Worm (Caenorhabditis elegans) whole organism, L1 larva: ENCODE results near the gene F58E6.6.
A peak's percentile ranks its signal among the peaks of the same experiment; 100 is the strongest.

Experiments
- C16A3.4 ChIP-seq: fragments of 150-350 bp; optimal IDR thresholded peaks from 2 replicates; lab custom pipeline; 2014; ENCODE audit warnings: missing biosample characterization, missing genetic modification characterization
- C34B4.2 ChIP-seq: sonication (generic microtip); optimal IDR thresholded peaks from 2 replicates; lab custom pipeline; 2017; ENCODE audit warnings: mild to moderate bottlenecking, missing genetic modification characterization, missing compliant biosample characterization
- aha-1 ChIP-seq: fragments of 150-350 bp; optimal IDR thresholded peaks from 2 replicates; lab custom pipeline; 2014; ENCODE audit warnings: missing biosample characterization, missing genetic modification characterization
- blmp-1 ChIP-seq: fragments of 150-350 bp; optimal IDR thresholded peaks from 2 replicates; lab custom pipeline; 2014; ENCODE audit warnings: missing biosample characterization, missing genetic modification characterization
- ceh-8 ChIP-seq: fragments of 200-800 bp; sonication (Bioruptor generic); optimal IDR thresholded peaks from 2 replicates; lab custom pipeline; 2018; ENCODE audit warnings: mild to moderate bottlenecking, missing genetic modification characterization, moderate library complexity, missing compliant biosample characterization
- ceh-82 ChIP-seq, 3 experiments: fragments of 150-350 bp in 1 of 3; sonication (generic microtip) in 2 of 3; optimal IDR thresholded peaks; 2 replicates each; lab custom pipeline; 2014 to 2017; ENCODE audit warnings: missing biosample characterization in 3 of 3, missing genetic modification characterization in 3 of 3
- ces-1 ChIP-seq: fragments of 150-350 bp; optimal IDR thresholded peaks from 2 replicates; lab custom pipeline; 2014; ENCODE audit warnings: missing biosample characterization, missing genetic modification reagents, missing genetic modification characterization
- dsc-1 ChIP-seq: sonication (generic microtip); optimal IDR thresholded peaks from 2 replicates; lab custom pipeline; 2016; ENCODE audit warnings: mild to moderate bottlenecking, missing genetic modification characterization, missing compliant biosample characterization
- efl-3 ChIP-seq: fragments of 200-800 bp; sonication (Bioruptor generic); optimal IDR thresholded peaks from 2 replicates; lab custom pipeline; 2018; ENCODE audit warnings: mild to moderate bottlenecking, missing genetic modification characterization, missing compliant biosample characterization
- elt-2 ChIP-seq: sonication (generic microtip); optimal IDR thresholded peaks from 2 replicates; lab custom pipeline; 2016; ENCODE audit warnings: missing genetic modification characterization, mild to moderate bottlenecking, inconsistent platforms, missing compliant biosample characterization, missing genetic modification reagents
- elt-3 ChIP-seq, 6 experiments: fragments of 150-350 bp in 1 of 6; sonication (generic microtip); optimal IDR thresholded peaks; 2 replicates each; lab custom pipeline; 2017 to 2018; ENCODE audit warnings: missing biosample characterization in 6 of 6, missing genetic modification characterization in 6 of 6, inconsistent platforms in 1 of 6
- ets-5 ChIP-seq: fragments of 200-800 bp; sonication (Bioruptor generic); IDR thresholded peaks from 2 replicates; pipeline ENCODE4 v1.3.6; 2022; ENCODE audit warnings: missing genetic modification characterization, missing compliant biosample characterization
- fkh-4 ChIP-seq: sonication (generic microtip); optimal IDR thresholded peaks from 2 replicates; lab custom pipeline; 2016; ENCODE audit warnings: missing compliant biosample characterization, missing genetic modification characterization, borderline replicate concordance
- fos-1 ChIP-seq: fragments of 150-350 bp; optimal IDR thresholded peaks from 2 replicates; lab custom pipeline; 2014; ENCODE audit warnings: missing biosample characterization, missing genetic modification characterization
- grh-1 ChIP-seq: fragments of 200-800 bp; sonication (Bioruptor generic); IDR thresholded peaks from 2 replicates; pipeline ENCODE4 v1.3.6; 2022; ENCODE audit warnings: missing genetic modification reagents, missing genetic modification characterization, missing compliant biosample characterization
- hlh-17 ChIP-seq: fragments of 200-800 bp; sonication (Bioruptor generic); optimal IDR thresholded peaks from 2 replicates; lab custom pipeline; 2018; ENCODE audit warnings: missing genetic modification characterization, mild to moderate bottlenecking, missing compliant biosample characterization, moderate library complexity, borderline replicate concordance
- irx-1 ChIP-seq: sonication (generic microtip); optimal IDR thresholded peaks from 2 replicates; lab custom pipeline; 2016; ENCODE audit warnings: missing genetic modification characterization, missing compliant biosample characterization
- isw-1 ChIP-seq: fragments of 200-800 bp; sonication (Bioruptor generic); IDR thresholded peaks from 2 replicates; pipeline ENCODE4 v1.3.6; 2022; ENCODE audit warnings: missing genetic modification characterization, missing compliant biosample characterization
- lin-13 ChIP-seq: fragments of 150-350 bp; optimal IDR thresholded peaks from 2 replicates; lab custom pipeline; 2014; ENCODE audit warnings: missing biosample characterization, missing genetic modification reagents, missing genetic modification characterization
- lin-14 ChIP-seq: fragments of 200-800 bp; sonication (Bioruptor generic); optimal IDR thresholded peaks from 2 replicates; lab custom pipeline; 2018; ENCODE audit warnings: mild to moderate bottlenecking, missing genetic modification characterization, moderate library complexity, missing compliant biosample characterization
- lin-15B ChIP-seq: fragments of 150-350 bp; sonication (generic microtip); optimal IDR thresholded peaks from 3 replicates; lab custom pipeline; 2014; ENCODE audit warnings: missing biosample characterization, missing genetic modification characterization
- lin-35 ChIP-seq, 2 experiments: fragments of 150-350 bp; optimal IDR thresholded peaks; 2 replicates each; lab custom pipeline; 2014; ENCODE audit warnings: missing biosample characterization in 2 of 2, missing genetic modification characterization in 2 of 2, missing genetic modification reagents in 2 of 2
- lin-39 ChIP-seq: fragments of 150-350 bp; optimal IDR thresholded peaks from 2 replicates; lab custom pipeline; 2014; ENCODE audit warnings: missing biosample characterization, missing genetic modification reagents, missing genetic modification characterization
- mab-9 ChIP-seq: fragments of 200-800 bp; sonication (Bioruptor generic); IDR thresholded peaks from 2 replicates; pipeline ENCODE4 v1.3.6; 2022; ENCODE audit warnings: missing genetic modification reagents, missing genetic modification characterization, missing compliant biosample characterization
- mef-2 ChIP-seq: fragments of 150-350 bp; optimal IDR thresholded peaks from 2 replicates; lab custom pipeline; 2014; ENCODE audit warnings: missing biosample characterization, missing genetic modification characterization
- nhr-11 ChIP-seq: fragments of 150-350 bp; optimal IDR thresholded peaks from 2 replicates; lab custom pipeline; 2014; ENCODE audit warnings: missing biosample characterization, missing genetic modification characterization
- nhr-19 ChIP-seq: fragments of 200-800 bp; sonication (Bioruptor generic); conservative IDR thresholded peaks from 2 replicates; pipeline ENCODE4 v1.3.6; 2022; ENCODE audit warnings: missing genetic modification characterization, missing compliant biosample characterization
- nhr-20 ChIP-seq: sonication (generic microtip); optimal IDR thresholded peaks from 2 replicates; lab custom pipeline; 2016; ENCODE audit warnings: mild to moderate bottlenecking, missing genetic modification characterization, missing compliant biosample characterization
- nhr-237 ChIP-seq: fragments of 150-350 bp; optimal IDR thresholded peaks from 2 replicates; lab custom pipeline; 2014; ENCODE audit warnings: missing biosample characterization, missing genetic modification characterization
- nhr-71 ChIP-seq: sonication (generic microtip); optimal IDR thresholded peaks from 2 replicates; lab custom pipeline; 2016; ENCODE audit warnings: mild to moderate bottlenecking, missing genetic modification characterization, moderate library complexity, missing compliant biosample characterization
- nhr-76 ChIP-seq: sonication (generic microtip); optimal IDR thresholded peaks from 2 replicates; lab custom pipeline; 2017; ENCODE audit warnings: missing biosample characterization, missing genetic modification characterization
- nhr-84 ChIP-seq: sonication (generic microtip); optimal IDR thresholded peaks from 2 replicates; lab custom pipeline; 2017; ENCODE audit warnings: missing biosample characterization, missing genetic modification characterization
- nhr-90 ChIP-seq: sonication (generic microtip); optimal IDR thresholded peaks from 2 replicates; lab custom pipeline; 2016; ENCODE audit warnings: mild to moderate bottlenecking, missing genetic modification characterization, missing compliant biosample characterization; ENCODE audit not compliant: poor library complexity
- pqm-1 ChIP-seq: sonication (generic microtip); optimal IDR thresholded peaks from 3 replicates; lab custom pipeline; 2017; ENCODE audit warnings: missing biosample characterization, missing genetic modification characterization
- rnt-1 ChIP-seq: sonication (generic microtip); optimal IDR thresholded peaks from 2 replicates; lab custom pipeline; 2016; ENCODE audit warnings: mild to moderate bottlenecking, missing genetic modification characterization, moderate library complexity, missing compliant biosample characterization
- snpc-4 ChIP-seq: fragments of 150-350 bp; optimal IDR thresholded peaks from 2 replicates; lab custom pipeline; 2014; ENCODE audit warnings: missing biosample characterization, missing genetic modification characterization
- snu-23 ChIP-seq: sonication (generic microtip); optimal IDR thresholded peaks from 2 replicates; lab custom pipeline; 2016; ENCODE audit warnings: missing genetic modification characterization, missing compliant biosample characterization
- sox-4 ChIP-seq: sonication (generic microtip); optimal IDR thresholded peaks from 2 replicates; lab custom pipeline; 2016; ENCODE audit warnings: missing genetic modification characterization, missing compliant biosample characterization
- sup-37 ChIP-seq: fragments of 200-800 bp; sonication (Bioruptor generic); optimal IDR thresholded peaks from 2 replicates; lab custom pipeline; 2018; ENCODE audit warnings: mild to moderate bottlenecking, missing genetic modification characterization, missing compliant biosample characterization
- swsn-7 ChIP-seq: sonication (generic microtip); optimal IDR thresholded peaks from 2 replicates; lab custom pipeline; 2016; ENCODE audit warnings: missing genetic modification characterization, missing compliant biosample characterization
- tbx-2 ChIP-seq: sonication (generic microtip); optimal IDR thresholded peaks from 2 replicates; lab custom pipeline; 2016; ENCODE audit warnings: missing genetic modification characterization, missing compliant biosample characterization
- tlp-1 ChIP-seq: fragments of 150-350 bp; optimal IDR thresholded peaks from 2 replicates; lab custom pipeline; 2014; ENCODE audit warnings: missing biosample characterization, missing genetic modification characterization
- unc-30 ChIP-seq: sonication (generic microtip); optimal IDR thresholded peaks from 2 replicates; lab custom pipeline; 2017; ENCODE audit warnings: missing biosample characterization, missing genetic modification characterization
- unc-86 ChIP-seq: sonication (generic microtip); optimal IDR thresholded peaks from 2 replicates; lab custom pipeline; 2016; ENCODE audit warnings: missing genetic modification characterization, missing compliant biosample characterization
- xbp-1 ChIP-seq: sonication (generic microtip); optimal IDR thresholded peaks from 2 replicates; lab custom pipeline; 2016; ENCODE audit warnings: missing genetic modification characterization, missing compliant biosample characterization
- zag-1 ChIP-seq: fragments of 150-350 bp; optimal IDR thresholded peaks from 2 replicates; lab custom pipeline; 2014; ENCODE audit warnings: missing biosample characterization, missing genetic modification characterization
- zip-4 ChIP-seq: fragments of 200-800 bp; sonication (Bioruptor generic); optimal IDR thresholded peaks from 2 replicates; lab custom pipeline; 2018; ENCODE audit warnings: mild to moderate bottlenecking, missing genetic modification characterization, moderate library complexity, missing compliant biosample characterization
- ztf-11 ChIP-seq, 2 experiments: sonication (generic microtip); optimal IDR thresholded peaks; 2 replicates each; lab custom pipeline; 2016 to 2017; ENCODE audit warnings: missing genetic modification characterization in 2 of 2, missing biosample characterization in 1 of 2, missing compliant biosample characterization in 1 of 2
- ztf-4 ChIP-seq: fragments of 150-350 bp; optimal IDR thresholded peaks from 2 replicates; lab custom pipeline; 2014; ENCODE audit warnings: missing biosample characterization, missing genetic modification characterization

Gene F58E6.6

DNA sequence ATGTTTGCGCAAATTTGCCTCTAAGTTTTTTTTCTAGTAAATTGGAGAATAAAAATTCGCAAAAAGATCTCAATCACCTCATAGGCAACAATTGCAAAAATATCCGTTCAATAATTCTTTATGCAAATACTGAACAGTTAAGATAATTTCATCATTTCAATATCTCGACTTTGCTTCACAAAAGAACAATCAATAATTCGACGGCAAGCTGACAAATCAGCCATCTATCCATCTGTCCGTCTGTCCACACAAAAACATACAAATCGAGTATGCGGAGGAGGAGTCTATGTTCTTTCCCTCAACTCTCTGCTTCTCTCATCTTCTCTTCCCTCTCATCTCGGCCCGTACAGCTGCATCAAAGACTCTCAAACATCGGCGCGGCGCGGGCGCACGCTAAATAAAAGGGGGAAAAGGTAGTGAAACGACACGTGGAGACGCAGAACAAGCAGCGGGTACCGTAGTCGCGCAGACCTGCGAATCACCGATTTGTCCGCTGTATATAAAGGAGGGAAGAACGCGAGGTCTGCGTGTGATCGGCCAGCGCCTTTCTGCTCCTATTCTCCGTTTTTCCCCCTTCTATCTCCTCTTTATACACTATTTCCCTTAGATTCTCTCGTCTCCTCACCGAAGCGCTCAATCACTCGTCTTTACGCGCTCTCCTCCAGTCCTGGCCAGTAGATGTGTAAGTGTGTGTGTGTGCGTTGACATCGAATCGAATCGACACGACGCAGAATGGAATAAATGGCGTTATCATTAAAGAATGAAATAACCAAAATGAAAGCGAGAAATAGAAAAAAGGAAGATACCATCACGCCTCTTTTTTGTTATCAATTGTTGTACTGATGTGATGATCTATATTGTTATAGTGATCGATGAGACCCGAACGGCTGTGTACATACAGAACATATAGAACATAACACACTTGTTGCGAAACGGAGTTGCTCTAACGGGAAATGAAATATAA is 21.8 kb downstream of the F58E6.6 start (continued):
- TF ChIP-seq nhr-76 (peak; percentile 92), isw-1 (GFP tag; lab: Robert Waterston, UW) (peak; percentile 90), ceh-82 (tag; optimal IDR thresholded peaks at IDR 0.05; lab: Kevin White, UChicago) (peak; percentile 57 to 95 (median 83)), swsn-7 (tag; lab: Kevin White, UChicago) (peak; percentile 98), irx-1 (peak; percentile 87), lin-13 (GFP tag; lab: Kevin White, UChicago) (peak; percentile 88), elt-3 (tag; optimal IDR thresholded peaks at IDR 0.05; lab: Kevin White, UChicago) (peak in 3 of 6 experiments; percentile 50 to 81 (median 72)), nhr-20 (tag; lab: Kevin White, UChicago) (peak; percentile 98), mef-2 (peak; percentile 82), unc-30 (tag; lab: Kevin White, UChicago) (no peak), nhr-19 (GFP tag; lab: Robert Waterston, UW) (peak; percentile 89), ztf-11 (tag; optimal IDR thresholded peaks at IDR 0.05; lab: Kevin White, UChicago) (peak in 1 of 2 experiments; percentile 82), mab-9 (peak; percentile 83), dsc-1 (tag; lab: Kevin White, UChicago) (peak; percentile 91), C34B4.2 (tag; lab: Kevin White, UChicago) (no peak), blmp-1 (peak; percentile 89), nhr-11 (peak; percentile 41), sup-37 (GFP tag; lab: Kevin White, UChicago) (peak; percentile 65), zip-4 (GFP tag; lab: Kevin White, UChicago) (peak; percentile 67), ces-1 (GFP tag; lab: Kevin White, UChicago) (peak; percentile 23), ztf-4 (tag; lab: Kevin White, UChicago) (peak; percentile 88), rnt-1 (tag; lab: Kevin White, UChicago) (peak; percentile 70), pqm-1 (tag; lab: Kevin White, UChicago) (no peak), fkh-4 (tag; lab: Kevin White, UChicago) (peak; percentile 40), lin-35 (GFP tag; optimal IDR thresholded peaks at IDR 0.05; lab: Kevin White, UChicago) (peak; percentile 86 to 87), xbp-1 (tag; lab: Kevin White, UChicago) (peak; percentile 98), hlh-17 (GFP tag; lab: Kevin White, UChicago) (no peak), lin-15B (tag; lab: Kevin White, UChicago) (peak; percentile 60), ceh-8 (GFP tag; lab: Kevin White, UChicago) (peak; percentile 88), snpc-4 (tag; lab: Kevin White, UChicago) (peak; percentile 80), efl-3 (peak; percentile 49), tbx-2 (tag; lab: Kevin White, UChicago) (peak; percentile 97), unc-86 (tag; lab: Kevin White, UChicago) (peak; percentile 96), zag-1 (tag; lab: Kevin White, UChicago) (peak; percentile 25), ets-5 (GFP tag; lab: Robert Waterston, UW) (no peak), aha-1 (tag; lab: Kevin White, UChicago) (no peak), tlp-1 (tag; lab: Kevin White, UChicago) (no peak), elt-2 (tag; lab: Kevin White, UChicago) (peak; percentile 91), lin-39 (tag; lab: Kevin White, UChicago) (peak; percentile 24), sox-4 (tag; lab: Kevin White, UChicago) (peak; percentile 87), C16A3.4 (tag; lab: Kevin White, UChicago) (peak; percentile 96), fos-1 (tag; lab: Kevin White, UChicago) (peak; percentile 84), nhr-237 (peak; percentile 59), nhr-84 (tag; lab: Kevin White, UChicago) (no peak), grh-1 (GFP tag; lab: Robert Waterston, UW) (no peak; the same call in none of the 2 replicates), snu-23 (GFP tag; lab: Kevin White, UChicago) (peak; percentile 99), nhr-90 (tag; lab: Kevin White, UChicago) (peak; percentile 89), nhr-71 (tag; lab: Kevin White, UChicago) (peak; percentile 98), lin-14 (GFP tag; lab: Kevin White, UChicago) (peak; percentile 100)
